Fruit fly (Drosophila melanogaster) whole organism, embryonic: Measurements from ENCODE around the gene Mlc1.
A peak's percentile ranks its signal among the peaks of the same experiment; 100 is the strongest.

Source experiments
- Abd-B ChIP-seq: fragments of 200-800 bp; sonication (Bioruptor generic); optimal IDR thresholded peaks from 2 replicates; lab custom pipeline; 2018; ENCODE audit warnings: missing biosample characterization, mild to moderate bottlenecking, missing genetic modification characterization, moderate library complexity
- Aef1 ChIP-seq: fragments of 200-800 bp; sonication (Bioruptor generic); IDR thresholded peaks from 3 replicates; pipeline ENCODE4 v1.3.6; 2022; ENCODE audit warnings: missing biosample characterization, missing genetic modification characterization
- Asciz ChIP-seq: fragments of 200-800 bp; sonication (Bioruptor generic); optimal IDR thresholded peaks from 2 replicates; lab custom pipeline; 2017; ENCODE audit warnings: missing biosample characterization, mild to moderate bottlenecking, missing genetic modification characterization, missing genetic modification reagents
- CG10959 ChIP-seq: fragments of 200-800 bp; sonication (Bioruptor generic); IDR thresholded peaks from 2 replicates; pipeline ENCODE4 v1.3.6; 2022; ENCODE audit warnings: missing biosample characterization, missing genetic modification characterization
- CG10979 ChIP-seq: fragments of 200-800 bp; sonication (Bioruptor generic); optimal IDR thresholded peaks from 2 replicates; lab custom pipeline; 2018; ENCODE audit warnings: missing biosample characterization, mild to moderate bottlenecking, missing genetic modification characterization, moderate library complexity
- CG11247 ChIP-seq: fragments of 200-800 bp; sonication (Bioruptor generic); IDR thresholded peaks from 2 replicates; pipeline ENCODE4 v1.3.6; 2022; ENCODE audit warnings: missing biosample characterization, missing genetic modification characterization
- CG11695 ChIP-seq: fragments of 200-800 bp; sonication (Bioruptor generic); IDR thresholded peaks from 3 replicates; pipeline ENCODE4 v1.3.6; 2022; ENCODE audit warnings: missing biosample characterization, missing genetic modification characterization
- CG11723 ChIP-seq: fragments of 200-800 bp; sonication (Bioruptor generic); optimal IDR thresholded peaks from 2 replicates; lab custom pipeline; 2017; ENCODE audit warnings: missing biosample characterization, mild to moderate bottlenecking, missing genetic modification characterization
- CG12769 ChIP-seq: fragments of 200-800 bp; sonication (Bioruptor generic); optimal IDR thresholded peaks from 2 replicates; lab custom pipeline; 2019; ENCODE audit warnings: missing biosample characterization, mild to moderate bottlenecking, missing genetic modification characterization, moderate library complexity
- CG13123 ChIP-seq: fragments of 200-800 bp; sonication (Bioruptor generic); optimal IDR thresholded peaks from 2 replicates; lab custom pipeline; 2016; ENCODE audit warnings: missing biosample characterization, missing genetic modification characterization
- CG13775 ChIP-seq: fragments of 200-800 bp; sonication (Bioruptor generic); optimal IDR thresholded peaks from 3 replicates; lab custom pipeline; 2017; ENCODE audit warnings: missing biosample characterization, mild to moderate bottlenecking, missing genetic modification characterization
- CG14710 ChIP-seq: fragments of 200-800 bp; sonication (Bioruptor generic); optimal IDR thresholded peaks from 3 replicates; lab custom pipeline; 2019; ENCODE audit warnings: missing biosample characterization, mild to moderate bottlenecking, missing genetic modification characterization, moderate library complexity
- CG2116 ChIP-seq: fragments of 200-800 bp; sonication (Bioruptor generic); optimal IDR thresholded peaks from 3 replicates; lab custom pipeline; 2018; ENCODE audit warnings: missing biosample characterization, mild to moderate bottlenecking, missing genetic modification characterization
- CG3065 ChIP-seq: fragments of 200-800 bp; sonication (Bioruptor generic); optimal IDR thresholded peaks from 2 replicates; lab custom pipeline; 2016; ENCODE audit warnings: missing biosample characterization, missing genetic modification characterization
- CG33557 ChIP-seq: fragments of 200-800 bp; sonication (Bioruptor generic); optimal IDR thresholded peaks from 2 replicates; lab custom pipeline; 2019; ENCODE audit warnings: missing biosample characterization, mild to moderate bottlenecking, missing genetic modification characterization, moderate library complexity
- CG34376 ChIP-seq: fragments of 200-800 bp; sonication (Bioruptor generic); optimal IDR thresholded peaks from 2 replicates; lab custom pipeline; 2018; ENCODE audit warnings: missing biosample characterization, mild to moderate bottlenecking, missing genetic modification characterization
- CG43689 ChIP-seq: fragments of 200-800 bp; sonication (Bioruptor generic); IDR thresholded peaks from 2 replicates; pipeline ENCODE4 v1.3.6; 2022; ENCODE audit warnings: missing biosample characterization, missing genetic modification characterization
- CG7786 ChIP-seq: fragments of 200-800 bp; sonication (Bioruptor generic); optimal IDR thresholded peaks from 2 replicates; lab custom pipeline; 2016; ENCODE audit warnings: missing biosample characterization, missing genetic modification characterization
- CG7928 ChIP-seq: fragments of 200-800 bp; sonication (Bioruptor generic); optimal IDR thresholded peaks from 2 replicates; lab custom pipeline; 2017; ENCODE audit warnings: missing biosample characterization, mild to moderate bottlenecking, missing genetic modification characterization
- CG9609 ChIP-seq: fragments of 200-800 bp; sonication (Bioruptor generic); optimal IDR thresholded peaks from 3 replicates; lab custom pipeline; 2016; ENCODE audit warnings: missing biosample characterization, missing genetic modification characterization
- Dp ChIP-seq: fragments of 200-800 bp; sonication (Bioruptor generic); optimal IDR thresholded peaks from 2 replicates; lab custom pipeline; 2018; ENCODE audit warnings: missing biosample characterization, mild to moderate bottlenecking, missing genetic modification characterization, moderate library complexity
- HLH4C ChIP-seq: fragments of 200-800 bp; sonication (Bioruptor generic); IDR thresholded peaks from 3 replicates; pipeline ENCODE4 v1.3.6; 2022; ENCODE audit warnings: missing biosample characterization, missing genetic modification characterization; ENCODE audit not compliant: partially characterized antibody
- Hr3 ChIP-seq: fragments of 200-800 bp; sonication (Bioruptor generic); optimal IDR thresholded peaks from 3 replicates; lab custom pipeline; 2016; ENCODE audit warnings: missing biosample characterization, missing genetic modification characterization
- MTF-1 ChIP-seq: fragments of 200-800 bp; sonication (Bioruptor generic); optimal IDR thresholded peaks from 2 replicates; lab custom pipeline; 2018; ENCODE audit warnings: missing biosample characterization, mild to moderate bottlenecking, missing genetic modification characterization, borderline replicate concordance
- NfI ChIP-seq: fragments of 200-800 bp; sonication (Bioruptor generic); optimal IDR thresholded peaks from 3 replicates; lab custom pipeline; 2018; ENCODE audit warnings: missing biosample characterization, mild to moderate bottlenecking, missing genetic modification characterization, moderate library complexity
- Oaz ChIP-seq: fragments of 200-800 bp; sonication (Bioruptor generic); IDR thresholded peaks from 2 replicates; pipeline ENCODE4 v1.3.6; 2022; ENCODE audit warnings: missing biosample characterization, missing genetic modification characterization
- Opbp ChIP-seq: fragments of 200-800 bp; sonication (Bioruptor generic); IDR thresholded peaks from 3 replicates; pipeline ENCODE4 v1.3.6; 2022; ENCODE audit warnings: missing biosample characterization, missing genetic modification characterization; ENCODE audit not compliant: partially characterized antibody
- Side ChIP-seq: fragments of 200-800 bp; sonication (Bioruptor generic); optimal IDR thresholded peaks from 2 replicates; lab custom pipeline; 2016; ENCODE audit warnings: missing biosample characterization, missing genetic modification characterization
- Sin3A ChIP-seq: fragments of >200 bp; optimal IDR thresholded peaks from 2 replicates; lab custom pipeline; 2018
- Ssrp ChIP-seq: fragments of 200-800 bp; sonication (Bioruptor generic); optimal IDR thresholded peaks from 2 replicates; lab custom pipeline; 2018; ENCODE audit warnings: missing biosample characterization, mild to moderate bottlenecking, missing genetic modification characterization, moderate library complexity
- bbx ChIP-seq: fragments of 200-800 bp; sonication (Bioruptor generic); IDR thresholded peaks from 2 replicates; pipeline ENCODE4 v1.3.6; 2022; ENCODE audit warnings: missing biosample characterization, missing genetic modification characterization; ENCODE audit not compliant: partially characterized antibody
- cas ChIP-seq: fragments of 200-800 bp; sonication (Bioruptor generic); IDR thresholded peaks from 2 replicates; pipeline ENCODE4 v1.3.6; 2022; ENCODE audit warnings: missing biosample characterization, missing genetic modification characterization
- dan ChIP-seq: fragments of 200-800 bp; sonication (Bioruptor generic); IDR thresholded peaks from 2 replicates; pipeline ENCODE4 v1.3.6; 2022; ENCODE audit warnings: missing biosample characterization, missing genetic modification characterization
- disco-r ChIP-seq: fragments of 200-800 bp; sonication (Bioruptor generic); optimal IDR thresholded peaks from 2 replicates; lab custom pipeline; 2016; ENCODE audit warnings: missing biosample characterization, missing genetic modification characterization
- fd96Cb ChIP-seq: fragments of 200-800 bp; sonication (Bioruptor generic); optimal IDR thresholded peaks from 2 replicates; lab custom pipeline; 2018; ENCODE audit warnings: missing biosample characterization, mild to moderate bottlenecking, missing genetic modification characterization, moderate library complexity
- grn ChIP-seq: fragments of 200-800 bp; sonication (Bioruptor generic); optimal IDR thresholded peaks from 3 replicates; lab custom pipeline; 2017; ENCODE audit warnings: missing biosample characterization, missing genetic modification characterization
- gsb-n ChIP-seq: fragments of 200-800 bp; sonication (Bioruptor generic); optimal IDR thresholded peaks from 3 replicates; lab custom pipeline; 2018; ENCODE audit warnings: missing biosample characterization, mild to moderate bottlenecking, missing genetic modification characterization
- hb ChIP-seq: fragments of 200-800 bp; sonication (Bioruptor generic); IDR thresholded peaks from 3 replicates; pipeline ENCODE4 v1.3.6; 2022; ENCODE audit warnings: missing biosample characterization, missing genetic modification characterization; ENCODE audit not compliant: partially characterized antibody
- hth ChIP-seq: fragments of >200 bp; optimal IDR thresholded peaks from 2 replicates; lab custom pipeline; 2017; ENCODE audit warnings: inconsistent platforms
- lbe ChIP-seq: fragments of 200-800 bp; sonication (Bioruptor generic); optimal IDR thresholded peaks from 2 replicates; lab custom pipeline; 2016; ENCODE audit warnings: missing biosample characterization, mild to moderate bottlenecking, missing genetic modification characterization
- mam ChIP-seq: fragments of 200-800 bp; sonication (Bioruptor generic); optimal IDR thresholded peaks from 3 replicates; lab custom pipeline; 2016; ENCODE audit warnings: missing biosample characterization, missing genetic modification characterization
- pb ChIP-seq: fragments of 200-800 bp; sonication (Bioruptor generic); optimal IDR thresholded peaks from 3 replicates; lab custom pipeline; 2016; ENCODE audit warnings: missing biosample characterization, missing genetic modification characterization
- schlank ChIP-seq: fragments of 200-800 bp; sonication (Bioruptor generic); optimal IDR thresholded peaks from 2 replicates; lab custom pipeline; 2018; ENCODE audit warnings: missing biosample characterization, mild to moderate bottlenecking, missing genetic modification characterization
- sna ChIP-seq: fragments of 200-800 bp; sonication (Bioruptor generic); IDR thresholded peaks from 2 replicates; pipeline ENCODE4 v1.3.6; 2022; ENCODE audit warnings: missing biosample characterization, missing genetic modification characterization; ENCODE audit not compliant: partially characterized antibody
- sr ChIP-seq: fragments of 200-800 bp; sonication (Bioruptor generic); IDR thresholded peaks from 3 replicates; pipeline ENCODE4 v1.3.6; 2022; ENCODE audit warnings: missing biosample characterization, missing genetic modification characterization
- stc ChIP-seq: fragments of 200-800 bp; sonication (Bioruptor generic); IDR thresholded peaks from 2 replicates; pipeline ENCODE4 v1.3.6; 2022; ENCODE audit warnings: missing biosample characterization, missing genetic modification characterization
- ttk ChIP-seq: fragments of 200-800 bp; sonication (Bioruptor generic); IDR thresholded peaks from 2 replicates; pipeline ENCODE4 v2.1.2; 2022; ENCODE audit warnings: missing biosample characterization, missing genetic modification characterization
- tup ChIP-seq: fragments of 200-800 bp; sonication (Bioruptor generic); optimal IDR thresholded peaks from 2 replicates; lab custom pipeline; 2016; ENCODE audit warnings: missing biosample characterization, mild to moderate bottlenecking, missing genetic modification characterization, moderate library complexity
- vvl ChIP-seq: fragments of 200-800 bp; sonication (Bioruptor generic); IDR thresholded peaks from 2 replicates; pipeline ENCODE4 v1.3.6; 2022; ENCODE audit warnings: missing biosample characterization, missing genetic modification characterization
- zfh1 ChIP-seq: fragments of 200-800 bp; sonication (Bioruptor generic); IDR thresholded peaks from 3 replicates; pipeline ENCODE4 v1.3.6; 2022; ENCODE audit warnings: missing biosample characterization, missing genetic modification characterization

Gene Mlc1

DNA sequence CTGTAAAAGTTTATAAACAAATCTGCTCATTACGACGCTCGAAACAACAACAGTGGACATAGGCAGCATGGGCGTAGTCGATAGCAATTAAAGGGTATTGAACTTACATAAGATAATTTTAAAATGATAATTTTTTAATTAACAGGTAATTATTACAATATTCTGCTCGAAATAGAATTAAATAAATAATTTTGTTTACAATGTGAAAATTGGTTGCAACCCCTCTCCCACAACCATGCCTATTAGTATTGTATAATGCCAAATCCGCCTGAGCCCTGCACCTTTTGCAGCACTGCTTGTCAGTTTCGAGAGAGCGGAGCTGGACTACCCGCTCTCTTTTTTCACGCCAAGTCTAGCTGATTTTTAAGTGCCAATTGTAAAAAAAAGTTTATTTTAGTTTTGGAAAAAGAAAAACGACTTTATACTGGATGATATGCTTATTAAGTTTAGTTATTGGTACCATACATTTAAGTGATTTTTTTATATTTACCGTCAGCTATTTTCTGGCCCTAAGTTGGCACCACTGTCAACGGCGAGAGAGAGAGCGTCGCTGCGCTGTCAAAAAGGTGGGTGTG, 23.9 kb downstream of the Mlc1 start, which contains the start of the genes CG5611 and Mtl (continued):
- TF ChIP-seq stc (GFP tag; lab: Robert Waterston, UW) (peak; percentile 100), Opbp (GFP tag; lab: Robert Waterston, UW) (0 out of 3 replicates have a peak, but pooled peaks have one; percentile 31), CG12769 (tag; lab: Kevin White, UChicago) (peak; percentile 100), HLH4C (GFP tag; lab: Robert Waterston, UW) (0 out of 3 replicates have a peak, but pooled peaks have one; percentile 10), tup (peak; percentile 98), bbx (GFP tag; lab: Robert Waterston, UW) (no peak), hb (GFP tag; lab: Robert Waterston, UW) (no peak), hth (lab: Kevin White, UChicago) (no peak), CG10959 (GFP tag; lab: Robert Waterston, UW) (peak; percentile 100), Abd-B (GFP tag; lab: Kevin White, UChicago) (peak; percentile 100), vvl (GFP tag; lab: Robert Waterston, UW) (peak; percentile 100), CG3065 (peak; percentile 99), CG13775 (GFP tag; lab: Kevin White, UChicago) (peak; percentile 100), sna (GFP tag; lab: Robert Waterston, UW) (no peak), Sin3A (lab: Kevin White, UChicago) (peak; percentile 73), CG34376 (GFP tag; lab: Kevin White, UChicago) (peak; percentile 99), disco-r (GFP tag; lab: Kevin White, UChicago) (peak; percentile 88), MTF-1 (peak; percentile 99), CG10979 (tag; lab: Kevin White, UChicago) (peak; percentile 100), ttk (peak; percentile 100), CG11695 (GFP tag; lab: Robert Waterston, UW) (peak; percentile 100), Dp (GFP tag; lab: Kevin White, UChicago) (peak; percentile 41), Ssrp (peak; percentile 100), CG11723 (GFP tag; lab: Kevin White, UChicago) (peak; percentile 99), CG7928 (peak; percentile 86), CG14710 (peak; percentile 99), Side (GFP tag; lab: Kevin White, UChicago) (peak; percentile 94), Hr3 (GFP tag; lab: Kevin White, UChicago) (peak; percentile 100), CG9609 (peak; percentile 97), fd96Cb (tag; lab: Kevin White, UChicago) (peak; percentile 100), CG43689 (GFP tag; lab: Robert Waterston, UW) (peak; percentile 100), CG33557 (GFP tag; lab: Kevin White, UChicago) (peak; percentile 99), Oaz (GFP tag; lab: Robert Waterston, UW) (peak; percentile 100), cas (GFP tag; lab: Robert Waterston, UW) (peak; percentile 100), grn (GFP tag; lab: Kevin White, UChicago) (peak; percentile 93), CG13123 (GFP tag; lab: Kevin White, UChicago) (peak; percentile 99), CG7786 (peak; percentile 97), gsb-n (tag; lab: Kevin White, UChicago) (peak; percentile 100), NfI (GFP tag; lab: Kevin White, UChicago) (peak; percentile 100), zfh1 (GFP tag; lab: Robert Waterston, UW) (peak; percentile 100), Asciz (GFP tag; lab: Kevin White, UChicago) (peak; percentile 99), lbe (peak; percentile 98), CG2116 (GFP tag; lab: Kevin White, UChicago) (peak; percentile 93), sr (GFP tag; lab: Robert Waterston, UW) (peak; percentile 99), schlank (tag; lab: Kevin White, UChicago) (peak; percentile 99), mam (GFP tag; lab: Kevin White, UChicago) (peak; percentile 99), dan (GFP tag; lab: Robert Waterston, UW) (peak; percentile 99), CG11247 (GFP tag; lab: Robert Waterston, UW) (peak; percentile 100), Aef1 (peak; percentile 100), pb (GFP tag; lab: Kevin White, UChicago) (peak; percentile 89)
